Worm (Caenorhabditis elegans) whole organism, L3 larva: ENCODE results near the gene tbc-17.

Source experiments
- ceh-82 ChIP-seq: fragments of 150-350 bp; optimal IDR thresholded peaks from 2 replicates; lab custom pipeline; 2014; ENCODE audit warnings: missing biosample characterization, missing genetic modification characterization
- daf-12 ChIP-seq: fragments of 150-350 bp; optimal IDR thresholded peaks from 2 replicates; lab custom pipeline; 2014; ENCODE audit warnings: missing biosample characterization, missing genetic modification reagents, missing genetic modification characterization
- lin-15B ChIP-seq: fragments of 150-350 bp; optimal IDR thresholded peaks from 2 replicates; lab custom pipeline; 2014; ENCODE audit warnings: missing biosample characterization, missing genetic modification characterization
- nhr-76 ChIP-seq: fragments of 150-350 bp; sonication (generic microtip); optimal IDR thresholded peaks from 5 replicates; lab custom pipeline; 2014; ENCODE audit warnings: missing biosample characterization, missing genetic modification characterization
- pqm-1 ChIP-seq: fragments of 150-350 bp; optimal IDR thresholded peaks from 2 replicates; lab custom pipeline; 2017; ENCODE audit warnings: missing biosample characterization, missing genetic modification characterization, inconsistent platforms
- snpc-4 ChIP-seq: fragments of 150-350 bp; optimal IDR thresholded peaks from 2 replicates; lab custom pipeline; 2014; ENCODE audit warnings: missing biosample characterization, missing genetic modification characterization
- ztf-4 ChIP-seq: fragments of 150-350 bp; optimal IDR thresholded peaks from 2 replicates; lab custom pipeline; 2014; ENCODE audit warnings: missing biosample characterization, missing genetic modification characterization

ce11 chrII:12722049-12722448 is 27.8 kb downstream of the tbc-17 start:
- TF ChIP-seq snpc-4 (tag; lab: Kevin White, UChicago) (no peak), lin-15B (tag; lab: Kevin White, UChicago) (no peak), ztf-4 (tag; lab: Kevin White, UChicago) (no peak), nhr-76 (no peak), daf-12 (tag; lab: Kevin White, UChicago) (no peak), pqm-1 (tag; lab: Kevin White, UChicago) (no peak), ceh-82 (no peak)
